Fruit fly (Drosophila melanogaster): Measurements from ENCODE around the gene CG34302.
A peak's percentile ranks its signal among the peaks of the same experiment; 100 is the strongest.

The CG34302 gene

dm6 chr3R:9791177-9791806 lies 32.3 kb downstream of the CG34302 start, which contains the start of the genes CG12945 and CG8507 (continued):
- TF ChIP-seq CG10321 (GFP tag; IDR thresholded peaks at IDR 0.05): no peak
- peak; percentile 44 for TF ChIP-seq Camta (GFP tag; optimal IDR thresholded peaks at IDR 0.05)
- TF ChIP-seq CG3995 (GFP tag; optimal IDR thresholded peaks at IDR 0.05): peak; percentile 88
- TF ChIP-seq Chrac-16 (GFP tag; optimal IDR thresholded peaks at IDR 0.05): peak; percentile 28
- TF ChIP-seq CG13287 (GFP tag; IDR thresholded peaks at IDR 0.05; ENCODE audit: partially characterized antibody): no peak
- TF ChIP-seq dpn (GFP tag; optimal IDR thresholded peaks at IDR 0.05): peak; percentile 43
- TF ChIP-seq gcm2 (GFP tag; optimal IDR thresholded peaks at IDR 0.05): no peak
- no peak for TF ChIP-seq CG2678 (tag; optimal IDR thresholded peaks at IDR 0.05)
- peak; percentile 8 for TF ChIP-seq nom (GFP tag; optimal IDR thresholded peaks at IDR 0.05)
- TF ChIP-seq tup (GFP tag; optimal IDR thresholded peaks at IDR 0.05): no peak
- TF ChIP-seq otp (GFP tag; IDR thresholded peaks at IDR 0.05): no peak
- no peak for TF ChIP-seq tio (GFP tag; optimal IDR thresholded peaks at IDR 0.05)
- TF ChIP-seq CG17359 (tag; optimal IDR thresholded peaks at IDR 0.05): no peak
- no peak for TF ChIP-seq ash1 (GFP tag; optimal IDR thresholded peaks at IDR 0.05)
- TF ChIP-seq Nf-YB (GFP tag; optimal IDR thresholded peaks at IDR 0.05): no peak
- peak; percentile 4 for TF ChIP-seq CG10654 (GFP tag; optimal IDR thresholded peaks at IDR 0.05)
- TF ChIP-seq shn (GFP tag; optimal IDR thresholded peaks at IDR 0.05): peak; percentile 53
- TF ChIP-seq cad (GFP tag; optimal IDR thresholded peaks at IDR 0.05): no peak
- TF ChIP-seq ind (GFP tag; optimal IDR thresholded peaks at IDR 0.05): peak; percentile 49
- TF ChIP-seq disco-r (GFP tag; optimal IDR thresholded peaks at IDR 0.05): no peak
- TF ChIP-seq CG8924 (tag; optimal IDR thresholded peaks at IDR 0.05): peak; percentile 31
- no peak for TF ChIP-seq wdn (GFP tag; IDR thresholded peaks at IDR 0.05)
- TF ChIP-seq CG10959 (GFP tag; IDR thresholded peaks at IDR 0.05): no peak
- TF ChIP-seq HmgZ (tag; optimal IDR thresholded peaks at IDR 0.05): peak; percentile 77
- TF ChIP-seq CG15269 (tag; optimal IDR thresholded peaks at IDR 0.05): no peak
- no peak for TF ChIP-seq CG10543 (GFP tag; optimal IDR thresholded peaks at IDR 0.05)
- peak; percentile 96 for TF ChIP-seq Sry-β (GFP tag; optimal IDR thresholded peaks at IDR 0.05)
- TF ChIP-seq CG14710 (tag; optimal IDR thresholded peaks at IDR 0.05): peak; percentile 70
- TF ChIP-seq CG6683 (GFP tag; optimal IDR thresholded peaks at IDR 0.05): no peak
- TF ChIP-seq slp2 (GFP tag; optimal IDR thresholded peaks at IDR 0.05): no peak
- peak; percentile 41 for TF ChIP-seq CG4617 (GFP tag; optimal IDR thresholded peaks at IDR 0.05; ENCODE audit: borderline replicate concordance)
- TF ChIP-seq pzg (GFP tag; optimal IDR thresholded peaks at IDR 0.05): peak; percentile 55

- TF ChIP-seq Dad (GFP tag; optimal IDR thresholded peaks at IDR 0.05) (no peak), Ravus (GFP tag; IDR thresholded peaks at IDR 0.05) (no peak), CG30020 (tag; optimal IDR thresholded peaks at IDR 0.05) (no peak), HmgZ (tag; optimal IDR thresholded peaks at IDR 0.05) (peak; percentile 87), CG12219 (GFP tag; optimal IDR thresholded peaks at IDR 0.05) (no peak), CG1024 (GFP tag; IDR thresholded peaks at IDR 0.05) (no peak), Ets65A (GFP tag) (peak; percentile 77), en (GFP tag; optimal IDR thresholded peaks at IDR 0.05) (no peak), sug (tag; optimal IDR thresholded peaks at IDR 0.05) (peak; percentile 40), Dp (GFP tag; optimal IDR thresholded peaks at IDR 0.05) (peak; percentile 64), CG8290 (GFP tag; optimal IDR thresholded peaks at IDR 0.05) (no peak), CG8290 (tag; optimal IDR thresholded peaks at IDR 0.05) (peak in 1 of 2 experiments; percentile 62), twi (tag; optimal IDR thresholded peaks at IDR 0.05) (no peak), chinmo (GFP tag; IDR thresholded peaks at IDR 0.05; ENCODE audit: partially characterized antibody) (0 out of 4 replicates have a peak, but pooled peaks have one; percentile 65), B-H2 (GFP tag; optimal IDR thresholded peaks at IDR 0.05) (peak; percentile 15), CG8359 (GFP tag; optimal IDR thresholded peaks at IDR 0.05; ENCODE audit: borderline replicate concordance) (no peak), CG12236 (GFP tag; optimal IDR thresholded peaks at IDR 0.05) (no peak), CG1233 (GFP tag; optimal IDR thresholded peaks at IDR 0.05) (no peak), nom (GFP tag; optimal IDR thresholded peaks at IDR 0.05) (no peak), dysf (GFP tag; IDR thresholded peaks at IDR 0.05) (no peak)
These were observed 39.1 kb downstream of the CG34302 start, which contains the start of the genes MtnA and CG8500 for dm6 chr3R:9784341-9785062. TSS of gene MtnA (minus strand) at chr3R:9784370. TSS of gene CG8500 (plus strand) at chr3R:9784653.

Measured in whole organism, embryonic.